Worm (Caenorhabditis elegans) whole organism, early embryonic: ENCODE data around the gene srg-36.

Experiments
- ama-1 ChIP-seq: fragments of 150-350 bp; optimal IDR thresholded peaks from 2 replicates; lab custom pipeline; 2014
- flt-1 ChIP-seq: fragments of 200-800 bp; sonication (Bioruptor generic); IDR thresholded peaks from 2 replicates; pipeline ENCODE4 v1.3.6; 2022; ENCODE audit warnings: missing genetic modification characterization, missing compliant biosample characterization

DNA sequence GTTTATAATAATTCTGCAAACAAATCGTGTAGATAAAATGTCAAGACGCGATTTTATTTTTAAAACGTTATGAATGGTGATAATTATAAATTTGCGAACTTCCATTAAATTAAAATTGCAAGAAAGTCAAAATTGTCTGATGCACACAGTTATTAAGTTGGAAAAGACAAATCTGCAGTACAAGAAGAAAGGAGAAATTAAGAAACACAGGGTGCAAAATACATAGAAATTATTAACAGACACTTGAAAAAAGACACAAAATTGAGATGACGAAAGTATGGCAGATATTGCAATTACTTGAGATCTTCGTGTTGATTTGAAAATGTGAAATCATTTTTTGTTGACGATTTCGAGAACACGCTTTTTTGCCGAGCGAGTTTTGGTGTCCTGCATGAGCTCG lies 7.3 kb upstream of the srg-36 start:
- TF ChIP-seq flt-1 (no peak), ama-1 (lab: Kevin White, UChicago) (no peak)
